Worm (Caenorhabditis elegans) whole organism, young adult: ENCODE results near the gene Y53C12A.8.

ENCODE experiments used
- B0261.1 ChIP-seq: sonication (generic microtip); optimal IDR thresholded peaks from 2 replicates; lab custom pipeline; 2016; ENCODE audit warnings: mild to moderate bottlenecking, missing genetic modification characterization, moderate library complexity, missing compliant biosample characterization
- C17E4.6 ChIP-seq: fragments of 200-800 bp; sonication (Bioruptor generic); IDR thresholded peaks from 2 replicates; pipeline ENCODE4 v1.3.6; 2022; ENCODE audit warnings: missing genetic modification reagents, missing genetic modification characterization, missing compliant biosample characterization
- F33H1.4 ChIP-seq: fragments of 200-800 bp; sonication (Bioruptor generic); IDR thresholded peaks from 2 replicates; pipeline ENCODE4 v1.3.6; 2022; ENCODE audit warnings: missing genetic modification reagents, missing genetic modification characterization, missing compliant biosample characterization
- T26A5.8 ChIP-seq: sonication (generic microtip); optimal IDR thresholded peaks from 2 replicates; lab custom pipeline; 2016; ENCODE audit warnings: missing genetic modification characterization, missing compliant biosample characterization
- Y53G8AR.9 ChIP-seq: fragments of 200-800 bp; sonication (Bioruptor generic); conservative IDR thresholded peaks from 2 replicates; pipeline ENCODE4 v1.3.6; 2022; ENCODE audit warnings: missing genetic modification reagents, missing genetic modification characterization, missing compliant biosample characterization
- Y79H2A.3 ChIP-seq: fragments of 200-800 bp; sonication (Bioruptor generic); conservative IDR thresholded peaks from 2 replicates; pipeline ENCODE4 v1.3.6; 2022; ENCODE audit warnings: missing genetic modification reagents, missing genetic modification characterization, missing compliant biosample characterization
- Y95B8A.8 ChIP-seq: fragments of 200-800 bp; sonication (Bioruptor generic); IDR thresholded peaks from 2 replicates; pipeline ENCODE4 v1.3.6; 2022; ENCODE audit warnings: missing genetic modification reagents, missing genetic modification characterization, missing compliant biosample characterization
- akir-1 ChIP-seq: fragments of 200-800 bp; sonication (Bioruptor generic); optimal IDR thresholded peaks from 2 replicates; lab custom pipeline; 2018; ENCODE audit warnings: mild to moderate bottlenecking, missing genetic modification characterization, moderate library complexity, missing compliant biosample characterization
- attf-3 ChIP-seq: fragments of 200-800 bp; sonication (Bioruptor generic); conservative IDR thresholded peaks from 2 replicates; pipeline ENCODE4 v1.3.6; 2022; ENCODE audit warnings: missing genetic modification reagents, missing genetic modification characterization, missing compliant biosample characterization
- ceh-100 ChIP-seq: fragments of 200-800 bp; sonication (Bioruptor generic); IDR thresholded peaks from 2 replicates; pipeline ENCODE4 v1.3.6; 2022; ENCODE audit warnings: missing genetic modification reagents, missing genetic modification characterization, missing compliant biosample characterization
- ceh-58 ChIP-seq: fragments of 200-800 bp; sonication (Bioruptor generic); IDR thresholded peaks from 2 replicates; pipeline ENCODE4 v1.3.6; 2022; ENCODE audit warnings: missing genetic modification characterization, missing compliant biosample characterization
- ceh-91 ChIP-seq: fragments of 200-800 bp; sonication (Bioruptor generic); IDR thresholded peaks from 2 replicates; pipeline ENCODE4 v1.3.6; 2022; ENCODE audit warnings: missing genetic modification reagents, missing genetic modification characterization, missing compliant biosample characterization
- dox-1 ChIP-seq: fragments of 200-800 bp; sonication (Bioruptor generic); IDR thresholded peaks from 2 replicates; pipeline ENCODE4 v1.3.6; 2022; ENCODE audit warnings: missing genetic modification reagents, missing genetic modification characterization, missing compliant biosample characterization
- efl-1 ChIP-seq: fragments of 150-350 bp; optimal IDR thresholded peaks from 2 replicates; lab custom pipeline; 2014; ENCODE audit warnings: missing biosample characterization, missing genetic modification reagents, missing genetic modification characterization
- egrh-3 ChIP-seq: fragments of 200-800 bp; sonication (Bioruptor generic); IDR thresholded peaks from 2 replicates; pipeline ENCODE4 v1.3.6; 2022; ENCODE audit warnings: missing genetic modification reagents, missing genetic modification characterization, missing compliant biosample characterization
- hmg-1.2 ChIP-seq: fragments of 200-800 bp; sonication (Bioruptor generic); IDR thresholded peaks from 2 replicates; pipeline ENCODE4 v1.3.6; 2022; ENCODE audit warnings: missing genetic modification reagents, missing genetic modification characterization, missing compliant biosample characterization
- hsf-1 ChIP-seq: fragments of 200-800 bp; sonication (Bioruptor generic); IDR thresholded peaks from 2 replicates; pipeline ENCODE4 v1.3.6; 2022; ENCODE audit warnings: missing genetic modification reagents, missing genetic modification characterization, missing compliant biosample characterization
- let-607 ChIP-seq, 2 experiments: fragments of 200-800 bp in 1 of 2; sonication (Bioruptor generic) in 1 of 2; sonication (generic microtip) in 1 of 2; optimal IDR thresholded peaks; 2 replicates each; lab custom pipeline; 2016 to 2018; ENCODE audit warnings: mild to moderate bottlenecking in 2 of 2, missing compliant biosample characterization in 2 of 2, missing genetic modification characterization in 2 of 2, moderate library complexity in 2 of 2, missing genotype in 1 of 2
- lin-26 ChIP-seq: fragments of 200-800 bp; sonication (Bioruptor generic); IDR thresholded peaks from 2 replicates; pipeline ENCODE4 v1.3.6; 2022; ENCODE audit warnings: missing genetic modification reagents, missing genetic modification characterization, missing compliant biosample characterization
- lin-54 ChIP-seq: fragments of 200-800 bp; sonication (Bioruptor generic); optimal IDR thresholded peaks from 2 replicates; lab custom pipeline; 2018; ENCODE audit warnings: mild to moderate bottlenecking, missing genetic modification characterization, missing compliant biosample characterization
- lir-1 ChIP-seq: fragments of 200-800 bp; sonication (Bioruptor generic); conservative IDR thresholded peaks from 2 replicates; pipeline ENCODE4 v1.3.6; 2022; ENCODE audit warnings: missing genetic modification reagents, missing genetic modification characterization, missing compliant biosample characterization
- madf-3 ChIP-seq: fragments of 200-800 bp; sonication (Bioruptor generic); IDR thresholded peaks from 2 replicates; pipeline ENCODE4 v1.3.6; 2022; ENCODE audit warnings: missing genetic modification reagents, missing genetic modification characterization, missing compliant biosample characterization
- madf-6 ChIP-seq: fragments of 200-800 bp; sonication (Bioruptor generic); IDR thresholded peaks from 2 replicates; pipeline ENCODE4 v1.3.6; 2022; ENCODE audit warnings: missing genetic modification reagents, missing genetic modification characterization, missing compliant biosample characterization
- madf-8 ChIP-seq: fragments of 200-800 bp; sonication (Bioruptor generic); conservative IDR thresholded peaks from 2 replicates; pipeline ENCODE4 v1.3.6; 2022; ENCODE audit warnings: missing genetic modification reagents, missing genetic modification characterization, missing compliant biosample characterization
- mcd-1 ChIP-seq: fragments of 200-800 bp; sonication (Bioruptor generic); IDR thresholded peaks from 2 replicates; pipeline ENCODE4 v1.3.6; 2022; ENCODE audit warnings: missing genetic modification reagents, missing genetic modification characterization, missing compliant biosample characterization
- mxl-1 ChIP-seq: sonication (generic microtip); optimal IDR thresholded peaks from 2 replicates; lab custom pipeline; 2016; ENCODE audit warnings: missing genetic modification characterization, missing compliant biosample characterization
- nhr-179 ChIP-seq: sonication (generic microtip); optimal IDR thresholded peaks from 2 replicates; lab custom pipeline; 2016; ENCODE audit warnings: mild to moderate bottlenecking, missing genetic modification characterization, missing compliant biosample characterization
- nhr-27 ChIP-seq: fragments of 200-800 bp; sonication (Bioruptor generic); optimal IDR thresholded peaks from 2 replicates; lab custom pipeline; 2018; ENCODE audit warnings: mild to moderate bottlenecking, missing genetic modification characterization, moderate library complexity, missing compliant biosample characterization
- nhr-90 ChIP-seq: sonication (generic microtip); optimal IDR thresholded peaks from 2 replicates; lab custom pipeline; 2016; ENCODE audit warnings: missing genotype, mild to moderate bottlenecking, missing genetic modification characterization, missing compliant biosample characterization
- pbrm-1 ChIP-seq: fragments of 200-800 bp; sonication (Bioruptor generic); IDR thresholded peaks from 2 replicates; pipeline ENCODE4 v1.3.6; 2022; ENCODE audit warnings: missing genetic modification reagents, missing genetic modification characterization, missing compliant biosample characterization
- rcor-1 ChIP-seq: fragments of 200-800 bp; sonication (Bioruptor generic); IDR thresholded peaks from 2 replicates; pipeline ENCODE4 v1.3.6; 2022; ENCODE audit warnings: missing genetic modification reagents, missing genetic modification characterization, missing compliant biosample characterization
- rec-8 ChIP-seq, 2 experiments: sonication (generic microtip); optimal IDR thresholded peaks; 2 replicates each; lab custom pipeline; 2016; ENCODE audit warnings: mild to moderate bottlenecking in 2 of 2, missing genetic modification characterization in 2 of 2, missing genetic modification reagents in 2 of 2, missing genotype in 2 of 2, missing biosample characterization in 1 of 2, missing compliant biosample characterization in 1 of 2, moderate library complexity in 1 of 2
- snpc-1.3 ChIP-seq: sonication (generic microtip); optimal IDR thresholded peaks from 2 replicates; lab custom pipeline; 2017; ENCODE audit warnings: missing genetic modification characterization, mild to moderate bottlenecking, missing compliant biosample characterization, antibody characterized with exemption, moderate library complexity, missing genotype, missing genetic modification reagents; ENCODE audit not compliant: insufficient read depth
- snpc-3.4 ChIP-seq: sonication (generic microtip); optimal IDR thresholded peaks from 2 replicates; lab custom pipeline; 2017; ENCODE audit warnings: missing genetic modification characterization, mild to moderate bottlenecking, missing compliant biosample characterization, antibody characterized with exemption, moderate library complexity, missing genotype, missing genetic modification reagents
- snpc-4 ChIP-seq, 5 experiments: fragments of 150-350 bp in 1 of 5; sonication (generic microtip) in 4 of 5; optimal IDR thresholded peaks; 2 replicates each; lab custom pipeline; 2014 to 2018; ENCODE audit warnings: missing genetic modification characterization in 5 of 5, missing biosample characterization in 3 of 5, antibody characterized with exemption in 2 of 5, mild to moderate bottlenecking in 2 of 5, missing compliant biosample characterization in 2 of 5, missing genotype in 2 of 5, moderate library complexity in 2 of 5, missing genetic modification reagents in 1 of 5
- xnd-1 ChIP-seq: sonication (generic microtip); optimal IDR thresholded peaks from 2 replicates; lab custom pipeline; 2016; ENCODE audit warnings: missing genotype, missing genetic modification reagents, missing genetic modification characterization, missing compliant biosample characterization
- zim-3 ChIP-seq: sonication (generic microtip); optimal IDR thresholded peaks from 2 replicates; lab custom pipeline; 2017; ENCODE audit warnings: mild to moderate bottlenecking, missing genetic modification characterization, moderate library complexity, missing compliant biosample characterization
- ztf-28 ChIP-seq: fragments of 200-800 bp; sonication (Bioruptor generic); IDR thresholded peaks from 2 replicates; pipeline ENCODE4 v1.3.6; 2022; ENCODE audit warnings: missing genetic modification reagents, missing genetic modification characterization, missing compliant biosample characterization

The Y53C12A.8 gene

DNA sequence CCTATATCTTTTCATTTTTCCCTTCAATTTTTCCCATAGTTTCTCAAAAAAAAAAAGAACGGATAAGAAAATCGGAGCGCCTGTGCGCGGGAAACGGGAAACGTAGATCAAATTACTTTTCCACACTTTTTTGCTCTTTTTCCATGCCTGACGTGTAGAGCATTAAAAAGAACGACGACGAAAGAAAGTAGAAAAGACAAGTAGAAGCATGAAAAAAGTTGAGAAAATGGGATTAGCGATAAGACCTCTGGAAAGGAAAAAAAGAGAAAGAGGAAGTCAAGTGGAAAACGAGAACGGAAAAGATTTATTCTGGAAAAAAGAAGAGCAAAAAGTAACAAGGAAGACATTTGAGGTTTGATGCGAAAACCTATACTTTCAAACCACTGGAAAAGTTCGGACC is 28.2 kb upstream of the Y53C12A.8 start:
- no peak for TF ChIP-seq ceh-91
- peak; percentile 34 for TF ChIP-seq efl-1 (GFP tag; lab: Kevin White, UChicago)

DNA sequence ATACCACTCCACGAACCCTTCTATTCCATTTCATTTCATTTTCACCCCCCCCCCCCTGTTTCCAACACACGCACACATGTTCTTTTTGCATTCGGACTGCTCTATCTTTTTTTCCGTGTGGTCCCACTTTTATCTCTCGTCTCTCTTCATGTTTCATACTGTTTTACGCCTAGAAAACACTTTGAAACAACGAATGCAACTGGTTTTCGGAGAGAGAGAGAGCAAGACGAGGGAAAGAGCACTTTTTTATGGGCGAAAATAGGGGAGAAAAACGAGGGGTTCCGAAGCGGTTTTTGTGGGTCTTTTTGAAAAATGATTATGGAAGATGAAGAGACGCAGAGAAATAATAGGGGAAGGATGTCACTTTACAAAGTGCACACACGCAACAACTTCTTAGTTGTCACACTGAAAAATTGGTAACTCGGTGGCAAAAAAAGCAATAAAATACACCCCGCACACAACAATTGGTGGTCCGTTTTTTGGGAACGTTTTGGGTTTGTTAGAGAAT is 27.0 kb upstream of the Y53C12A.8 start:
- no peak for TF ChIP-seq hsf-1 (GFP tag; lab: Robert Waterston, UW)
- no peak for TF ChIP-seq zim-3 (tag; lab: Kevin White, UChicago)
- no peak for TF ChIP-seq ceh-100 (GFP tag; lab: Robert Waterston, UW)
- TF ChIP-seq nhr-90 (tag; lab: Kevin White, UChicago): no peak
- no peak; the same call in 1 of the 2 replicates for TF ChIP-seq hmg-1.2 (GFP tag; lab: Robert Waterston, UW)
- TF ChIP-seq snpc-3.4 (tag; lab: Kevin White, UChicago): no peak
- TF ChIP-seq let-607 (tag; optimal IDR thresholded peaks at IDR 0.05; lab: Kevin White, UChicago): no peak
- TF ChIP-seq lir-1 (GFP tag; lab: Robert Waterston, UW): no peak
- no peak for TF ChIP-seq snpc-4 (GFP tag; optimal IDR thresholded peaks at IDR 0.05; lab: Kevin White, UChicago)
- no peak for TF ChIP-seq snpc-4 (tag; optimal IDR thresholded peaks at IDR 0.05; lab: Kevin White, UChicago)
- TF ChIP-seq xnd-1 (tag; lab: Kevin White, UChicago): no peak
- no peak for TF ChIP-seq akir-1
- no peak for TF ChIP-seq lin-26 (GFP tag; lab: Robert Waterston, UW)
- no peak for TF ChIP-seq nhr-179 (tag; lab: Kevin White, UChicago)

DNA sequence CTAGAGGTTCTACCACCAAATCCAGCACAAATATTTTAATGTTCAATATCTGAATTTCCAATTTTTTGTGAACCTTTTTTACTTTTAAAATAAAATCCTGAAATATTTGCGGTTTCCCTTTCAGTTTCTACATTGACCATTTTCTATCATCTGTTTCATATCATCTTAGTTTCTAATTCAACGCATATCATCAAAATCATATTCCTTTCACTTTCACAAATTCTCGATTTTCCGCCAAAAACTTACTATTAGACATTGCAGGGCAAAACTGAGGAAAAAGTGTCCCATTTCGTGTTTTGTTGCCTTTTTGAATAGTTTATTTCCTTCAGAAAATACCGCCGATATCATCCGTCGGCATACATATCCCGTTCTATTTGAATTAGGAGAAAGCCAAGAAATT is 24.8 kb upstream of the Y53C12A.8 start:
- TF ChIP-seq nhr-27 (tag; lab: Kevin White, UChicago) (no peak), snpc-1.3 (no peak), Y79H2A.3 (GFP tag; lab: Robert Waterston, UW) (no peak), rec-8 (tag; optimal IDR thresholded peaks at IDR 0.05; lab: Kevin White, UChicago) (no peak), mxl-1 (no peak), T26A5.8 (tag; lab: Kevin White, UChicago) (no peak), madf-3 (GFP tag; lab: Robert Waterston, UW) (no peak), ceh-58 (no peak)

DNA sequence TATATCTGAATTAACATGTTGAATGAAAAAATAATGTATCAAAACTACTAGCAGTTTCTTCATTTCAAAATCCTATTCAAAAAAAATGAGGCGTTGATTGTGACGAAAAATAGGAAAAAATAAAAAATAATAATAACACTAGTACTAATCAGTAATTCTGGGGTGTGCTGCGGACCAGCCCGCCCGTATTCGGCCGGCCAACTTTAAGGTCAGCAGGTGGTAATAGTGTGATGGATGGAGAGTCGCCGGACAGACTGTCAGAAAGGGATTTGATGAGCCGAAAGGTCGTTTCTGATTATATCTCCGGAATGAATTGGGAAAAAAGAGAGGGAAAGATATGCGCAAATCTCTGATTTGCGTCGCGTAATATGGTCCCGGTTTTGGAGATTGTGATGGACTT is 24.2 kb upstream of the Y53C12A.8 start, which contains the start of gene cutl-2:
Gene cutl-2, minus strand, starts transcription at position 210 of the 400 bp plus-strand sequence.
- no peak for TF ChIP-seq mxl-1
- TF ChIP-seq B0261.1 (tag; lab: Kevin White, UChicago): no peak
- TF ChIP-seq hmg-1.2 (GFP tag; lab: Robert Waterston, UW): no peak

DNA sequence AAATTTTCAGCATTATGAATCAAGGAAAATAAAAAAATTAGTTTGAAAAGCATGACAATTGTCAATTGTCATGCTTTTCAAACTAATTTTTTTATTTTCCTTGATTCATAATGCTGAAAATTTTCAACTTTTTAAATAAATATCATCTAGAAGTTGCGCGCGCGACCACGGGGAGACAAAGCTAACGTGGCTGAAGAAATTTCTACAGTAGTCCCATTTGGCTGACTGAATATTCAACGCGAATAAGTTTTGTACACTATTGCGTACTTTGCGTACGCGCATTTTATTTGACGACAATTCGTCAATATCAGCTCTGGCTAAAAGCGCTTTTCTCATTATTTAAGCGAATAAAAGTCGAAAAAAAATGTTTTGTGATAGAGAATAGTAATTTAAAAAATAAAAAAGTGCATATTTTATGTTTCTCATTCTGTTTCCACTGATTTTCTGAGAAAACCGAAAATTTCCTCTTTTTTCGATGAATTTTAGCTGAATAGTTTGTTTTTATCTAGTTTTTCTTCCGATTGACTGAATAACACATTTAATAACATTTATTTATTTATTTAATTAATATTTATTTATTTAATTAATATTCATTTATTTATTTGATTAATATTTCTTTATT is 18.5 kb upstream of the Y53C12A.8 start, which contains the start of gene Y53C12A.11:
Gene Y53C12A.11, minus strand, starts transcription at position 68 of the 622 bp plus-strand sequence.
- TF ChIP-seq hmg-1.2 (GFP tag; lab: Robert Waterston, UW): peak; percentile 96
- peak; percentile 23 for TF ChIP-seq lin-54 (GFP tag; lab: Kevin White, UChicago)
- peak; percentile 90 for TF ChIP-seq ceh-91
- TF ChIP-seq hsf-1 (GFP tag; lab: Robert Waterston, UW): 0 out of 2 replicates have a peak, but pooled peaks have one; percentile 32
- TF ChIP-seq madf-6 (GFP tag; lab: Robert Waterston, UW): peak; percentile 92
- TF ChIP-seq pbrm-1 (GFP tag; lab: Robert Waterston, UW): peak; percentile 63; the same call in 1 of the 2 replicates
- TF ChIP-seq attf-3: peak; percentile 82
- peak; percentile 67; the same call in 1 of the 2 replicates for TF ChIP-seq ztf-28 (GFP tag; lab: Robert Waterston, UW)
- TF ChIP-seq F33H1.4 (GFP tag; lab: Robert Waterston, UW): peak; percentile 84
- peak; percentile 87 for TF ChIP-seq madf-8 (GFP tag; lab: Robert Waterston, UW)
- 0 out of 2 replicates have a peak, but pooled peaks have one; percentile 54 for TF ChIP-seq Y53G8AR.9 (GFP tag; lab: Robert Waterston, UW)
- peak; percentile 26 for TF ChIP-seq xnd-1 (tag; lab: Kevin White, UChicago)
- TF ChIP-seq C17E4.6 (GFP tag; lab: Robert Waterston, UW): peak; percentile 75; the same call in 1 of the 2 replicates
- peak; percentile 85 for TF ChIP-seq dox-1
- TF ChIP-seq Y95B8A.8: 0 out of 2 replicates have a peak, but pooled peaks have one; percentile 34
- peak; percentile 75 for TF ChIP-seq rcor-1 (GFP tag; lab: Robert Waterston, UW)
- TF ChIP-seq madf-3 (GFP tag; lab: Robert Waterston, UW): peak; percentile 88; the same call in 1 of the 2 replicates
- TF ChIP-seq egrh-3 (GFP tag; lab: Robert Waterston, UW): 0 out of 2 replicates have a peak, but pooled peaks have one; percentile 12
- TF ChIP-seq mcd-1 (GFP tag; lab: Robert Waterston, UW): peak; percentile 79
